In genomic region chrIV:6140260-6140659, ce11 we compare ENCODE assay signal across 2 worm cellular contexts.
TF ChIP-seq lines count a peak whose summit lies in the region.

No protein-coding gene starts in this region.

TF ChIP-seq in whole organism, L4 larva, 104 proteins besides CTCF, POLR2A, EP300 and RAD21:
- TF ChIP-seq snpc-1.2 (GFP tag; IDR thresholded peaks at IDR 0.05; lab: Robert Waterston, UW): peak; percentile 71; the same call in 1 of the 2 replicates

TF ChIP-seq in whole organism, young adult, 124 proteins besides CTCF, POLR2A, EP300 and RAD21:
- TF ChIP-seq pbrm-1 (GFP tag; IDR thresholded peaks at IDR 0.05; lab: Robert Waterston, UW) (peak; percentile 81), attf-6 (GFP tag; IDR thresholded peaks at IDR 0.05; lab: Robert Waterston, UW) (0 out of 2 replicates have a peak, but pooled peaks have one; percentile 11), snpc-1.1 (tag; optimal IDR thresholded peaks at IDR 0.05; lab: Kevin White, UChicago; ENCODE audit: insufficient read depth) (peak; percentile 79), hmg-1.2 (GFP tag; IDR thresholded peaks at IDR 0.05; lab: Robert Waterston, UW) (peak; percentile 59), snpc-4 (GFP tag; optimal IDR thresholded peaks at IDR 0.05; lab: Kevin White, UChicago) (peak; percentile 3), snpc-4 (tag; optimal IDR thresholded peaks at IDR 0.05; lab: Kevin White, UChicago) (peak; percentile 62 to 93 (median 81))
TF ChIP-seq in whole organism, young adult: peak in this region for 5; not testable (repeated sequence) for 119.
